Fruit fly (Drosophila melanogaster) whole organism, pupa: ENCODE results near the gene CG31848.

Source experiments
- CG10348 ChIP-seq: fragments of 200-800 bp; sonication (Bioruptor generic); IDR thresholded peaks from 2 replicates; pipeline ENCODE4 v1.3.6; 2022; ENCODE audit warnings: missing biosample characterization, missing genetic modification characterization
- CG12605 ChIP-seq: fragments of 200-800 bp; sonication (Bioruptor generic); IDR thresholded peaks from 2 replicates; pipeline ENCODE4 v1.3.6; 2022; ENCODE audit warnings: missing biosample characterization, missing genetic modification characterization
- CG13204 ChIP-seq: fragments of 200-800 bp; sonication (Bioruptor generic); optimal IDR thresholded peaks from 2 replicates; lab custom pipeline; 2018; ENCODE audit warnings: missing biosample characterization, mild to moderate bottlenecking, missing genetic modification characterization, moderate library complexity
- CG14655 ChIP-seq: fragments of 200-800 bp; sonication (Bioruptor generic); optimal IDR thresholded peaks from 3 replicates; lab custom pipeline; 2017; ENCODE audit warnings: mild to moderate bottlenecking, missing biosample characterization, missing genetic modification reagents, missing genetic modification characterization
- CG15710 ChIP-seq: fragments of 200-800 bp; sonication (Bioruptor generic); optimal IDR thresholded peaks from 2 replicates; lab custom pipeline; 2018; ENCODE audit warnings: missing biosample characterization, mild to moderate bottlenecking, missing genetic modification characterization, moderate library complexity
- CG17806 ChIP-seq: fragments of 200-800 bp; sonication (Bioruptor generic); optimal IDR thresholded peaks from 2 replicates; lab custom pipeline; 2018; ENCODE audit warnings: missing biosample characterization, mild to moderate bottlenecking, missing genetic modification characterization, moderate library complexity
- CG32121 ChIP-seq: fragments of 200-800 bp; sonication (Bioruptor generic); IDR thresholded peaks from 2 replicates; pipeline ENCODE4 v1.3.6; 2022; ENCODE audit warnings: missing biosample characterization, missing genetic modification characterization
- CG34367 ChIP-seq: fragments of 200-800 bp; sonication (Bioruptor generic); optimal IDR thresholded peaks from 2 replicates; lab custom pipeline; 2018; ENCODE audit warnings: missing biosample characterization, mild to moderate bottlenecking, missing genetic modification characterization
- CG4496 ChIP-seq: fragments of 200-800 bp; sonication (Bioruptor generic); IDR thresholded peaks from 3 replicates; pipeline ENCODE4 v1.3.6; 2022; ENCODE audit warnings: missing biosample characterization, missing genetic modification characterization
- CG8159 ChIP-seq: fragments of 200-800 bp; sonication (Bioruptor generic); optimal IDR thresholded peaks from 3 replicates; lab custom pipeline; 2018; ENCODE audit warnings: missing biosample characterization, mild to moderate bottlenecking, missing genetic modification characterization, moderate library complexity
- CG8301 ChIP-seq: fragments of 200-800 bp; sonication (Bioruptor generic); optimal IDR thresholded peaks from 2 replicates; lab custom pipeline; 2018; ENCODE audit warnings: missing biosample characterization, mild to moderate bottlenecking, missing genetic modification characterization
- CG9948 ChIP-seq: fragments of 200-800 bp; sonication (Bioruptor generic); optimal IDR thresholded peaks from 2 replicates; lab custom pipeline; 2018; ENCODE audit warnings: missing biosample characterization, mild to moderate bottlenecking, missing genetic modification characterization, moderate library complexity
- D1 ChIP-seq: fragments of 200-800 bp; sonication (Bioruptor generic); optimal IDR thresholded peaks from 2 replicates; lab custom pipeline; 2018; ENCODE audit warnings: missing biosample characterization, mild to moderate bottlenecking, missing genetic modification characterization, moderate library complexity
- EcR ChIP-seq: fragments of 200-800 bp; sonication (Bioruptor generic); optimal IDR thresholded peaks from 3 replicates; lab custom pipeline; 2019; ENCODE audit warnings: missing biosample characterization, missing genetic modification characterization, mild to moderate bottlenecking, moderate library complexity, missing genetic modification reagents
- Ets98B ChIP-seq: fragments of 200-800 bp; sonication (Bioruptor generic); IDR thresholded peaks from 2 replicates; pipeline ENCODE4 v1.3.6; 2022; ENCODE audit warnings: missing biosample characterization, missing genetic modification characterization
- Pif1A ChIP-seq: fragments of 200-800 bp; sonication (Bioruptor generic); optimal IDR thresholded peaks from 3 replicates; lab custom pipeline; 2016; ENCODE audit warnings: missing biosample characterization, missing genetic modification characterization
- Pif1B ChIP-seq: fragments of 200-800 bp; sonication (Bioruptor generic); optimal IDR thresholded peaks from 3 replicates; lab custom pipeline; 2016; ENCODE audit warnings: missing biosample characterization, missing genetic modification characterization
- Snoo ChIP-seq: fragments of 200-800 bp; sonication (Bioruptor generic); optimal IDR thresholded peaks from 3 replicates; lab custom pipeline; 2017; ENCODE audit warnings: missing biosample characterization, mild to moderate bottlenecking, missing genetic modification characterization, inconsistent platforms
- fd96Ca ChIP-seq: fragments of 200-800 bp; sonication (Bioruptor generic); IDR thresholded peaks from 3 replicates; pipeline ENCODE4 v1.3.6; 2022; ENCODE audit warnings: missing biosample characterization, missing genetic modification characterization
- gl ChIP-seq: fragments of 200-800 bp; sonication (Bioruptor generic); optimal IDR thresholded peaks from 2 replicates; lab custom pipeline; 2018; ENCODE audit warnings: missing biosample characterization, mild to moderate bottlenecking, missing genetic modification characterization
- rn ChIP-seq: fragments of 200-800 bp; sonication (Bioruptor generic); IDR thresholded peaks from 2 replicates; pipeline ENCODE4 v1.3.6; 2022; ENCODE audit warnings: missing biosample characterization, missing genetic modification characterization

Gene CG31848

dm6 chr2L:13245855-13246645, 19.6 kb downstream of the CG31848 start, which contains the start of gene CG16820:
Gene CG16820 (plus strand): TSS chr2L:13246232.
- no peak for TF ChIP-seq CG13204
- TF ChIP-seq CG12605 (GFP tag; lab: Robert Waterston, UW), result peak; percentile 71
- peak; percentile 53; the same call in 1 of the 2 replicates for TF ChIP-seq Ets98B (GFP tag; lab: Robert Waterston, UW)

dm6 chr2L:13244759-13245308, 20.8 kb downstream of the CG31848 start:
- TF ChIP-seq CG34367 (tag; lab: Kevin White, UChicago), result no peak
- no peak for TF ChIP-seq CG8159 (tag; lab: Kevin White, UChicago)
- TF ChIP-seq rn (GFP tag; lab: Robert Waterston, UW), result no peak
- no peak for TF ChIP-seq Snoo (tag; lab: Kevin White, UChicago)
- TF ChIP-seq CG9948 (tag; lab: Kevin White, UChicago), result no peak
- TF ChIP-seq CG8301, result no peak
- TF ChIP-seq CG14655, result no peak
- no peak for TF ChIP-seq CG17806
- no peak for TF ChIP-seq CG10348 (GFP tag; lab: Robert Waterston, UW)
- no peak for TF ChIP-seq gl (tag; lab: Kevin White, UChicago)
- TF ChIP-seq fd96Ca (GFP tag; lab: Robert Waterston, UW), result no peak
- no peak for TF ChIP-seq Pif1A (GFP tag; lab: Kevin White, UChicago)
- TF ChIP-seq CG32121 (GFP tag; lab: Robert Waterston, UW), result no peak
- no peak for TF ChIP-seq D1 (tag; lab: Kevin White, UChicago)
- no peak for TF ChIP-seq CG12605 (GFP tag; lab: Robert Waterston, UW)
- no peak for TF ChIP-seq EcR (GFP tag; lab: Kevin White, UChicago)

- TF ChIP-seq Snoo (tag; lab: Kevin White, UChicago) (no peak), CG14655 (no peak), EcR (GFP tag; lab: Kevin White, UChicago) (no peak), CG12605 (GFP tag; lab: Robert Waterston, UW) (no peak), CG32121 (GFP tag; lab: Robert Waterston, UW) (no peak), CG15710 (no peak), CG4496 (GFP tag; lab: Robert Waterston, UW) (no peak), Pif1A (GFP tag; lab: Kevin White, UChicago) (no peak), CG8301 (no peak), CG13204 (no peak), rn (GFP tag; lab: Robert Waterston, UW) (no peak), CG10348 (GFP tag; lab: Robert Waterston, UW) (no peak), CG17806 (no peak), Pif1B (no peak), CG8159 (tag; lab: Kevin White, UChicago) (no peak), fd96Ca (GFP tag; lab: Robert Waterston, UW) (no peak), CG9948 (tag; lab: Kevin White, UChicago) (no peak), gl (tag; lab: Kevin White, UChicago) (no peak)
These were observed 26.0 kb downstream of the CG31848 start, which contains the start of gene Jhbp13 for dm6 chr2L:13239689-13240088. Gene Jhbp13 (plus strand): TSS chr2L:13239989.

dm6 chr2L:13236194-13236593, 29.5 kb downstream of the CG31848 start, which contains the start of gene Jhbp14:
Gene Jhbp14 (plus strand): TSS chr2L:13236494.
- TF ChIP-seq CG8159 (tag; lab: Kevin White, UChicago) (no peak), CG13204 (no peak), CG8301 (no peak), Ets98B (GFP tag; lab: Robert Waterston, UW) (no peak), gl (tag; lab: Kevin White, UChicago) (no peak), Pif1A (GFP tag; lab: Kevin White, UChicago) (no peak), CG15710 (no peak), Pif1B (no peak), EcR (GFP tag; lab: Kevin White, UChicago) (no peak), rn (GFP tag; lab: Robert Waterston, UW) (no peak), CG9948 (tag; lab: Kevin White, UChicago) (no peak), CG4496 (GFP tag; lab: Robert Waterston, UW) (no peak), CG17806 (no peak), CG32121 (GFP tag; lab: Robert Waterston, UW) (no peak)

- no peak for TF ChIP-seq gl (tag; lab: Kevin White, UChicago)
- TF ChIP-seq CG34367 (tag; lab: Kevin White, UChicago), result no peak
- no peak for TF ChIP-seq Pif1A (GFP tag; lab: Kevin White, UChicago)
- no peak for TF ChIP-seq fd96Ca (GFP tag; lab: Robert Waterston, UW)
- TF ChIP-seq CG32121 (GFP tag; lab: Robert Waterston, UW), result no peak
- no peak for TF ChIP-seq CG13204
- no peak for TF ChIP-seq CG8301
- TF ChIP-seq CG12605 (GFP tag; lab: Robert Waterston, UW), result no peak
- TF ChIP-seq CG15710, result no peak
- no peak for TF ChIP-seq CG10348 (GFP tag; lab: Robert Waterston, UW)
- no peak for TF ChIP-seq CG9948 (tag; lab: Kevin White, UChicago)
- TF ChIP-seq Pif1B, result no peak
- TF ChIP-seq CG8159 (tag; lab: Kevin White, UChicago), result no peak
These were observed 30.8 kb downstream of the CG31848 start, which contains the start of gene Mabi for dm6 chr2L:13234610-13235489. Gene Mabi (minus strand): TSS chr2L:13234660.
